Worm (Caenorhabditis elegans): ENCODE data around the gene srb-11.
A peak's percentile ranks its signal among the peaks of the same experiment; 100 is the strongest.

The srb-11 gene

DNA sequence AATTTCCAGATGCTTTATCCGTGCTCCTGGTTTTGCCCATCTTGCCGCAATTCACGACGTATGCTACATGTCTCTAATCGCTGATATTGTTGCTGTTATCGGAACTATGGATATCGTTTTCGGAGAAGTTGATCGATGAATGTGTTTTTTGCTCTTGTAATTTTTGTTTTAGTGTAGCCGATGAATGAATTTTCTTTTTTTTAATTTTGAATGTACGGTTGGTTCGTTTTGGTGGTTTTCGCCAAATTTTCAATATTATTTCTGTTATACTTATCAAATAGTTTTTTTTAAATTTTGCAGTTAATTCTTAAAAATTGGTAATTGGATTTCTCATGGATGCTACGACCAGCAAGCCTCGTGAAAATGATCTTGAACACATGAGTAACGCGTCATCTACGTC is 25.7 kb downstream of the srb-11 start, which contains the start of gene T26A5.2:
TSS of gene T26A5.2 (plus strand) at position 301 of the 400 bp plus-strand sequence.
- TF ChIP-seq mdl-1 (tag; optimal IDR thresholded peaks at IDR 0.05) (no peak), fkh-10 (GFP tag; optimal IDR thresholded peaks at IDR 0.05) (no peak)

DNA sequence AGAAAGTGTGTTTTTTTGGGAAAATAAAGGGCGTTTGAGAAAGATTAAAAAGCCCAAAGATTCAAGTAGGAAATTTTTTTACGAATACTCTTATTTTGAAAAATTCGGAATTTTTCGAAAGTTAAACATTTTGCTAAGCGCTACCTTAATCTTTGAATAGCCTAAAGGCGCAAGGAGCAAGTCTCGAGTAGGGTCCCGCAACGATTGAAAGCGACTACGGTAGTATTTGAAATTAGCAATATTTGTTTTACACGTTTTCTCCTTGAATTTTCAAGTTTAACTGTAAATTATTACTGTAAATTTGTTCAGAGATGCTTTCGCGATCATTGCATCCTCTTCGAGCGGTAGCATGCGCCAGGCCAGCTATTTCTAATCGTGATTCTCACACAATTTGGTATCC is 27.8 kb downstream of the srb-11 start, which contains the start of gene nduf-2.2:
TSS of gene nduf-2.2 (plus strand) at position 310 of the 400 bp plus-strand sequence.
- no peak for TF ChIP-seq nhr-28 (tag; optimal IDR thresholded peaks at IDR 0.05)
- no peak for TF ChIP-seq fos-1 (tag; optimal IDR thresholded peaks at IDR 0.05)
- TF ChIP-seq egl-5 (tag; optimal IDR thresholded peaks at IDR 0.05) = no peak
- no peak for TF ChIP-seq sea-2 (GFP tag; optimal IDR thresholded peaks at IDR 0.05)
- TF ChIP-seq lsy-12 (tag; optimal IDR thresholded peaks at IDR 0.05) = no peak
- no peak for TF ChIP-seq mdl-1 (tag; optimal IDR thresholded peaks at IDR 0.05)
- TF ChIP-seq nhr-237 (tag; optimal IDR thresholded peaks at IDR 0.05) = no peak
- TF ChIP-seq elt-3 (tag; optimal IDR thresholded peaks at IDR 0.05) = no peak
- no peak for TF ChIP-seq fkh-2 (tag; optimal IDR thresholded peaks at IDR 0.05)
- TF ChIP-seq lin-15B (tag; optimal IDR thresholded peaks at IDR 0.05) = no peak
- no peak for TF ChIP-seq elt-2 (tag; optimal IDR thresholded peaks at IDR 0.05)
- TF ChIP-seq aly-2 (tag; optimal IDR thresholded peaks at IDR 0.05) = no peak
- no peak for TF ChIP-seq ceh-28 (tag; optimal IDR thresholded peaks at IDR 0.05)
- no peak for TF ChIP-seq fkh-10 (GFP tag; optimal IDR thresholded peaks at IDR 0.05)
- TF ChIP-seq nhr-12 (tag; optimal IDR thresholded peaks at IDR 0.05) = no peak

DNA sequence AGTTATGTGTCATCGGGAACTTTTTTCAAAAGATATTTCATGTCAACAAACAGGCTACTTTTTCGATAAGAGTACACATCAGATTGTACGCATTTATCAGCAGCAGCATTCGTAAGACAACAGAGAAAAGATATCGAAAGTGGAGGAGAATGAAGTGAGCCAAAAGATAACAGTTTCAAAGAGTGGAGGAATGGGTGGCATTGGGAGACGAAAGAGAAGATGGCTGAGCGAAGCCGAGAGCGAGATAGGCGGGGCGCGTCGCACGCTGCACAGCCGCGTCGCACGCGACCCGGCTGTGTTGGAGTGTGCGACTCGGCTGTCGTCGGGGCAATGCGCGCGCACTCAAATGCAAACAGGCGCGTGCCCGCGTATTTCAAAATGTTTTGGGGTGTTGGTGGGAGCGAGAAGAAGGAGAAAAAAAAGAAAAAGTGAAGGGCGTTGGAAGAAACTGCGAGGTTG is 28.6 kb downstream of the srb-11 start:
- TF ChIP-seq aly-2 (tag; optimal IDR thresholded peaks at IDR 0.05) (no peak), fkh-10 (GFP tag; optimal IDR thresholded peaks at IDR 0.05) (no peak), ztf-4 (tag; optimal IDR thresholded peaks at IDR 0.05) (no peak), jun-1 (tag; optimal IDR thresholded peaks at IDR 0.05) (peak; percentile 92), nhr-76 (tag; optimal IDR thresholded peaks at IDR 0.05) (no peak), nhr-25 (tag; optimal IDR thresholded peaks at IDR 0.05) (peak; percentile 92), nhr-43 (tag; optimal IDR thresholded peaks at IDR 0.05; ENCODE audit: poor library complexity, severe bottlenecking) (peak; percentile 74), nhr-77 (tag; optimal IDR thresholded peaks at IDR 0.05) (peak; percentile 71), nhr-237 (tag; optimal IDR thresholded peaks at IDR 0.05) (no peak), nhr-23 (tag; optimal IDR thresholded peaks at IDR 0.05) (peak; percentile 75), mdl-1 (tag; optimal IDR thresholded peaks at IDR 0.05) (peak; percentile 60), nfya-1 (tag; optimal IDR thresholded peaks at IDR 0.05; ENCODE audit: insufficient read depth) (peak; percentile 97), pqm-1 (tag; optimal IDR thresholded peaks at IDR 0.05) (peak; percentile 94), tbx-2 (tag; optimal IDR thresholded peaks at IDR 0.05) (peak; percentile 62), lsy-12 (tag; optimal IDR thresholded peaks at IDR 0.05) (peak; percentile 93), nhr-67 (tag; optimal IDR thresholded peaks at IDR 0.05) (no peak), pha-4 (tag; optimal IDR thresholded peaks at IDR 0.05) (peak; percentile 86), nhr-12 (tag; optimal IDR thresholded peaks at IDR 0.05) (no peak), ceh-16 (tag; optimal IDR thresholded peaks at IDR 0.05) (no peak), ceh-82 (tag; optimal IDR thresholded peaks at IDR 0.05) (no peak), unc-39 (tag; optimal IDR thresholded peaks at IDR 0.05) (no peak), egl-27 (tag; optimal IDR thresholded peaks at IDR 0.05) (peak; percentile 43), ztf-11 (tag; optimal IDR thresholded peaks at IDR 0.05) (no peak), nhr-11 (tag; optimal IDR thresholded peaks at IDR 0.05) (peak; percentile 44), sea-2 (GFP tag; optimal IDR thresholded peaks at IDR 0.05) (no peak), hmg-11 (tag; optimal IDR thresholded peaks at IDR 0.05) (no peak), lin-15B (tag; optimal IDR thresholded peaks at IDR 0.05) (peak; percentile 84), elt-1 (tag; optimal IDR thresholded peaks at IDR 0.05) (peak; percentile 25), fkh-2 (tag; optimal IDR thresholded peaks at IDR 0.05) (no peak), lin-39 (tag; optimal IDR thresholded peaks at IDR 0.05) (peak; percentile 97), snpc-4 (tag; optimal IDR thresholded peaks at IDR 0.05) (peak; percentile 49), mml-1 (tag; optimal IDR thresholded peaks at IDR 0.05) (no peak), nhr-28 (tag; optimal IDR thresholded peaks at IDR 0.05) (no peak), egl-5 (tag; optimal IDR thresholded peaks at IDR 0.05) (no peak), elt-3 (tag; optimal IDR thresholded peaks at IDR 0.05) (peak in 2 of 3 experiments; percentile 8 to 36), ceh-28 (tag; optimal IDR thresholded peaks at IDR 0.05) (peak; percentile 72), elt-2 (tag; optimal IDR thresholded peaks at IDR 0.05) (peak; percentile 99), zag-1 (tag; optimal IDR thresholded peaks at IDR 0.05) (no peak), ceh-9 (tag; optimal IDR thresholded peaks at IDR 0.05) (no peak), unc-62 (GFP tag; optimal IDR thresholded peaks at IDR 0.05) (no peak), daf-12 (tag; optimal IDR thresholded peaks at IDR 0.05) (no peak), fos-1 (tag; optimal IDR thresholded peaks at IDR 0.05) (peak; percentile 33), ama-1 (optimal IDR thresholded peaks at IDR 0.05) (peak; percentile 50), R02D3.7 (tag; optimal IDR thresholded peaks at IDR 0.05) (peak; percentile 50), skn-1 (tag; optimal IDR thresholded peaks at IDR 0.05) (no peak), ZK546.5 (tag; optimal IDR thresholded peaks at IDR 0.05) (no peak), eor-1 (tag; optimal IDR thresholded peaks at IDR 0.05) (no peak)

Measured in whole organism, L3 larva.